Worm (Caenorhabditis elegans) whole organism, L4/young adult: ENCODE measurements around the gene Y38E10A.28.

Source experiments
- W03F9.2 ChIP-seq: fragments of 150-350 bp; optimal IDR thresholded peaks from 2 replicates; lab custom pipeline; 2014; ENCODE audit warnings: missing biosample characterization, missing genetic modification characterization
- him-1 ChIP-seq: sonication (generic microtip); optimal IDR thresholded peaks from 2 replicates; lab custom pipeline; 2016; ENCODE audit warnings: missing genotype, missing genetic modification reagents, missing genetic modification characterization, missing compliant biosample characterization

ce11 chrII:12628566-12628965, 921 bp upstream of the Y38E10A.28 start, which contains the start of gene nspe-5:
- TF ChIP-seq him-1 (no peak), W03F9.2 (tag; lab: Kevin White, UChicago) (no peak)
